Fruit fly (Drosophila melanogaster): ENCODE measurements around the gene Oseg5.

Oseg5 gene

dm6 chr2L:20801801-20802200 is 33.8 kb downstream of the Oseg5 start (continued):
- peak; percentile 19; the same call in 1 of the 2 replicates for TF ChIP-seq CG11085 (GFP tag; IDR thresholded peaks at IDR 0.05)
- TF ChIP-seq ap (GFP tag; IDR thresholded peaks at IDR 0.05), result no peak
- no peak for TF ChIP-seq vnd (GFP tag; IDR thresholded peaks at IDR 0.05; ENCODE audit: partially characterized antibody)
- TF ChIP-seq MBD-R2 (GFP tag; IDR thresholded peaks at IDR 0.05), result 0 out of 2 replicates have a peak, but pooled peaks have one; percentile 14
- no peak for TF ChIP-seq nmo (GFP tag; optimal IDR thresholded peaks at IDR 0.05)
- TF ChIP-seq emc (GFP tag; optimal IDR thresholded peaks at IDR 0.05), result no peak
- TF ChIP-seq jigr1 (GFP tag; IDR thresholded peaks at IDR 0.05), result no peak
- no peak for TF ChIP-seq CG2199 (GFP tag; IDR thresholded peaks at IDR 0.05)
- no peak for TF ChIP-seq Fer1 (GFP tag; optimal IDR thresholded peaks at IDR 0.05)
- no peak for TF ChIP-seq Ets97D (GFP tag; optimal IDR thresholded peaks at IDR 0.05)
- no peak for TF ChIP-seq bbx (GFP tag; IDR thresholded peaks at IDR 0.05; ENCODE audit: partially characterized antibody)
- peak; percentile 68 for TF ChIP-seq sug (tag; optimal IDR thresholded peaks at IDR 0.05)
- peak; percentile 7 for TF ChIP-seq CG13894 (tag; optimal IDR thresholded peaks at IDR 0.05)
- peak; percentile 36 for TF ChIP-seq sens (GFP tag)
- TF ChIP-seq CG11696 (GFP tag; IDR thresholded peaks at IDR 0.05), result no peak
- peak; percentile 3 for TF ChIP-seq CG10543 (GFP tag; optimal IDR thresholded peaks at IDR 0.05)
- TF ChIP-seq Ptx1 (GFP tag; IDR thresholded peaks at IDR 0.05), result peak; percentile 7; the same call in 1 of the 2 replicates
- 0 out of 3 replicates have a peak, but pooled peaks have one; percentile 14 for TF ChIP-seq ci (GFP tag; IDR thresholded peaks at IDR 0.05)

- TF ChIP-seq dati (GFP tag; IDR thresholded peaks at IDR 0.05), result 0 out of 2 replicates have a peak, but pooled peaks have one; percentile 42
- TF ChIP-seq CG11696 (GFP tag; IDR thresholded peaks at IDR 0.05), result no peak
- TF ChIP-seq CG9817 (tag; optimal IDR thresholded peaks at IDR 0.05), result peak; percentile 81
- peak; percentile 86 for TF ChIP-seq CG7556 (GFP tag; optimal IDR thresholded peaks at IDR 0.05)
- TF ChIP-seq CG13775 (GFP tag; optimal IDR thresholded peaks at IDR 0.05), result peak; percentile 67
- peak; percentile 78 for TF ChIP-seq CG8924 (tag; optimal IDR thresholded peaks at IDR 0.05)
- TF ChIP-seq CG1603 (tag; optimal IDR thresholded peaks at IDR 0.05), result peak; percentile 77
- TF ChIP-seq sima (GFP tag; optimal IDR thresholded peaks at IDR 0.05), result peak; percentile 56
- peak; percentile 62; the same call in 1 of the 2 replicates for TF ChIP-seq al (GFP tag; IDR thresholded peaks at IDR 0.05)
- TF ChIP-seq CG9609 (GFP tag; optimal IDR thresholded peaks at IDR 0.05), result peak; percentile 62
- TF ChIP-seq Bteb2 (GFP tag; optimal IDR thresholded peaks at IDR 0.05), result peak; percentile 69
- peak; percentile 70 for TF ChIP-seq CG12659 (GFP tag; optimal IDR thresholded peaks at IDR 0.05)
- no peak for TF ChIP-seq usp (GFP tag; optimal IDR thresholded peaks at IDR 0.05)
- peak; percentile 88 for TF ChIP-seq CG7786 (GFP tag; optimal IDR thresholded peaks at IDR 0.05)
- no peak for TF ChIP-seq nerfin-2 (GFP tag; IDR thresholded peaks at IDR 0.05; ENCODE audit: partially characterized antibody)
- TF ChIP-seq CG3726 (GFP tag; IDR thresholded peaks at IDR 0.05), result 0 out of 3 replicates have a peak, but pooled peaks have one; percentile 33
- TF ChIP-seq CG7987 (GFP tag; optimal IDR thresholded peaks at IDR 0.05), result peak; percentile 53
- TF ChIP-seq dysf (GFP tag; IDR thresholded peaks at IDR 0.05), result peak; percentile 88
- peak; percentile 70 for TF ChIP-seq CG14441 (GFP tag; IDR thresholded peaks at IDR 0.05)
- peak; percentile 60 for TF ChIP-seq pb (GFP tag; optimal IDR thresholded peaks at IDR 0.05)
- TF ChIP-seq zfh1 (GFP tag; IDR thresholded peaks at IDR 0.05), result peak; percentile 85
- TF ChIP-seq tap (tag; optimal IDR thresholded peaks at IDR 0.05), result peak; percentile 57
- no peak for TF ChIP-seq Eip74EF (GFP tag; optimal IDR thresholded peaks at IDR 0.05)
- TF ChIP-seq lov (optimal IDR thresholded peaks at IDR 0.05), result no peak
- 0 out of 3 replicates have a peak, but pooled peaks have one; percentile 51 for TF ChIP-seq lov (GFP tag; IDR thresholded peaks at IDR 0.05)
- no peak for TF ChIP-seq pfk (GFP tag; optimal IDR thresholded peaks at IDR 0.05)
- TF ChIP-seq CG15601 (tag; optimal IDR thresholded peaks at IDR 0.05), result peak; percentile 27
- TF ChIP-seq exex (tag; optimal IDR thresholded peaks at IDR 0.05), result peak; percentile 33
- TF ChIP-seq CG4328 (GFP tag; optimal IDR thresholded peaks at IDR 0.05), result peak; percentile 41
- TF ChIP-seq E2f2 (GFP tag; IDR thresholded peaks at IDR 0.05), result peak; percentile 45
- TF ChIP-seq ro (GFP tag; IDR thresholded peaks at IDR 0.05), result 0 out of 2 replicates have a peak, but pooled peaks have one; percentile 30
Observed at dm6 chr2L:20799991-20800897, 35.4 kb downstream of the Oseg5 start.

Data from whole organism, embryonic.